Fruit fly (Drosophila melanogaster): ENCODE data around the gene CG32262.
A peak's percentile ranks its signal among the peaks of the same experiment; 100 is the strongest.

The CG32262 gene

DNA sequence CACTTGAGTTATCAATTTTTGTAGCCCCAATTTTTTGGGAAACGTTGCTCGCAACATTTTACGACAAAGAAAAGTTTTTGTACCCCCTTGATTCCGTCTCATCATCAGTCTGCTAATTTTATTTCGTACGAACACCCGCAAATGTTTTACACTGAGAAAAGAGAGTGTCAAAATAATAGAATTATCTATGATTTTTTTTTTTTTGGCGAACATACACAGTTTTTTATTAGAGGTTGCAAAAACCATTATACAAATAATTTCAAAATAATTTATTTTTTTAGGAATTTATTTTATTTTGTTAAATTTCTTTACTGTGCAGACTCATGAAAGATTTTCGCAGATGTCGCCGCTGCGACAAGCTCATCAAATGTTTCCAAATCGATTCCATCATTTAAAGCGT lies 11.5 kb downstream of the CG32262 start (continued):
- no peak for TF ChIP-seq pan (optimal IDR thresholded peaks at IDR 0.05)
- peak in 1 of 2 experiments; percentile 28 for TF ChIP-seq pan (GFP tag; optimal IDR thresholded peaks at IDR 0.05 in 1 of 2, IDR thresholded peaks at IDR 0.05 in 1 of 2)
- TF ChIP-seq CG12744 (GFP tag; optimal IDR thresholded peaks at IDR 0.05) = no peak
- no peak for TF ChIP-seq Ets65A (GFP tag)
- TF ChIP-seq Lhr (GFP tag; optimal IDR thresholded peaks at IDR 0.05) = no peak
- TF ChIP-seq CG2712 (tag; optimal IDR thresholded peaks at IDR 0.05) = no peak
- no peak for TF ChIP-seq hkb (optimal IDR thresholded peaks at IDR 0.05)
- TF ChIP-seq hkb (GFP tag; IDR thresholded peaks at IDR 0.05) = 0 out of 2 replicates have a peak, but pooled peaks have one; percentile 19
- no peak; the same call in 1 of the 2 replicates for TF ChIP-seq vvl (GFP tag; IDR thresholded peaks at IDR 0.05)
- TF ChIP-seq Eip74EF (GFP tag; optimal IDR thresholded peaks at IDR 0.05) = no peak
- peak; percentile 7 for TF ChIP-seq Hr3 (GFP tag; optimal IDR thresholded peaks at IDR 0.05)
- TF ChIP-seq MBD-R2 (GFP tag; IDR thresholded peaks at IDR 0.05) = no peak
- no peak for TF ChIP-seq odd (GFP tag; optimal IDR thresholded peaks at IDR 0.05)
- TF ChIP-seq Ssrp (tag; optimal IDR thresholded peaks at IDR 0.05) = peak; percentile 3
- no peak for TF ChIP-seq tap (tag; optimal IDR thresholded peaks at IDR 0.05)
- no peak for TF ChIP-seq CkIIα-i1 (GFP tag; IDR thresholded peaks at IDR 0.05)
- TF ChIP-seq ase (GFP tag; IDR thresholded peaks at IDR 0.05) = no peak
- peak; percentile 27 for TF ChIP-seq D19A (tag; optimal IDR thresholded peaks at IDR 0.05)
- TF ChIP-seq Hr51 (GFP tag; optimal IDR thresholded peaks at IDR 0.05) = peak in 1 of 2 experiments; percentile 42
- no peak for TF ChIP-seq CG6654 (GFP tag; optimal IDR thresholded peaks at IDR 0.05)
- TF ChIP-seq Sox102F (GFP tag; optimal IDR thresholded peaks at IDR 0.05) = peak; percentile 42
- no peak for TF ChIP-seq cato (GFP tag; optimal IDR thresholded peaks at IDR 0.05; ENCODE audit: borderline replicate concordance)
- peak; percentile 18 for TF ChIP-seq CG2678 (tag; optimal IDR thresholded peaks at IDR 0.05)
- no peak for TF ChIP-seq CG4707 (GFP tag; optimal IDR thresholded peaks at IDR 0.05)
- TF ChIP-seq Rfx (GFP tag; IDR thresholded peaks at IDR 0.05) = peak; percentile 15; the same call in 1 of the 2 replicates
- no peak for TF ChIP-seq CG4282 (GFP tag; optimal IDR thresholded peaks at IDR 0.05)
- no peak for TF ChIP-seq CG12236 (GFP tag; optimal IDR thresholded peaks at IDR 0.05)
- no peak for TF ChIP-seq CG8359 (GFP tag; optimal IDR thresholded peaks at IDR 0.05; ENCODE audit: borderline replicate concordance)
- no peak for TF ChIP-seq crp (GFP tag; optimal IDR thresholded peaks at IDR 0.05)
- no peak for TF ChIP-seq klu (GFP tag; IDR thresholded peaks at IDR 0.05)
- TF ChIP-seq hth (optimal IDR thresholded peaks at IDR 0.05) = no peak
- 0 out of 2 replicates have a peak, but pooled peaks have one; percentile 37 for TF ChIP-seq Ada2b (GFP tag; IDR thresholded peaks at IDR 0.05)
- no peak for TF ChIP-seq trh (GFP tag; optimal IDR thresholded peaks at IDR 0.05)
- no peak for TF ChIP-seq CG1024 (GFP tag; IDR thresholded peaks at IDR 0.05)
- TF ChIP-seq CG7745 (tag; optimal IDR thresholded peaks at IDR 0.05) = no peak
- no peak for TF ChIP-seq CG9797 (GFP tag; optimal IDR thresholded peaks at IDR 0.05)
- TF ChIP-seq Elba2 (GFP tag; optimal IDR thresholded peaks at IDR 0.05) = no peak
- TF ChIP-seq repo (GFP tag; optimal IDR thresholded peaks at IDR 0.05) = no peak
- TF ChIP-seq gce (GFP tag; IDR thresholded peaks at IDR 0.05) = no peak
- TF ChIP-seq CG18476 (GFP tag; optimal IDR thresholded peaks at IDR 0.05) = no peak
- TF ChIP-seq Rx (GFP tag; IDR thresholded peaks at IDR 0.05) = 0 out of 2 replicates have a peak, but pooled peaks have one; percentile 5
- TF ChIP-seq CG7963 (GFP tag; IDR thresholded peaks at IDR 0.05; ENCODE audit: partially characterized antibody) = no peak
- no peak for TF ChIP-seq sqz (GFP tag; optimal IDR thresholded peaks at IDR 0.05)
- TF ChIP-seq CG18619 (GFP tag; optimal IDR thresholded peaks at IDR 0.05) = no peak
- TF ChIP-seq CG13775 (GFP tag; optimal IDR thresholded peaks at IDR 0.05) = no peak
